Worm (Caenorhabditis elegans) whole organism, L1 larva: ENCODE results near the gene F20D6.12.

Experiments
- blmp-1 ChIP-seq: fragments of 150-350 bp; optimal IDR thresholded peaks from 2 replicates; lab custom pipeline; 2014; ENCODE audit warnings: missing biosample characterization, missing genetic modification characterization
- ces-1 ChIP-seq: fragments of 150-350 bp; optimal IDR thresholded peaks from 2 replicates; lab custom pipeline; 2014; ENCODE audit warnings: missing biosample characterization, missing genetic modification reagents, missing genetic modification characterization
- elt-2 ChIP-seq: sonication (generic microtip); optimal IDR thresholded peaks from 2 replicates; lab custom pipeline; 2016; ENCODE audit warnings: missing genetic modification characterization, mild to moderate bottlenecking, inconsistent platforms, missing compliant biosample characterization, missing genetic modification reagents
- grh-1 ChIP-seq: fragments of 200-800 bp; sonication (Bioruptor generic); IDR thresholded peaks from 2 replicates; pipeline ENCODE4 v1.3.6; 2022; ENCODE audit warnings: missing genetic modification reagents, missing genetic modification characterization, missing compliant biosample characterization
- irx-1 ChIP-seq: sonication (generic microtip); optimal IDR thresholded peaks from 2 replicates; lab custom pipeline; 2016; ENCODE audit warnings: missing genetic modification characterization, missing compliant biosample characterization
- lin-35 ChIP-seq, 2 experiments: fragments of 150-350 bp; optimal IDR thresholded peaks; 2 replicates each; lab custom pipeline; 2014; ENCODE audit warnings: missing biosample characterization in 2 of 2, missing genetic modification characterization in 2 of 2, missing genetic modification reagents in 2 of 2
- lir-3 ChIP-seq: sonication (generic microtip); optimal IDR thresholded peaks from 2 replicates; lab custom pipeline; 2016; ENCODE audit warnings: mild to moderate bottlenecking, missing genetic modification characterization, moderate library complexity, missing compliant biosample characterization; ENCODE audit not compliant: poor library complexity
- mep-1 ChIP-seq: fragments of 150-350 bp; optimal IDR thresholded peaks from 2 replicates; lab custom pipeline; 2014; ENCODE audit warnings: missing biosample characterization, missing genetic modification characterization
- nhr-11 ChIP-seq: fragments of 150-350 bp; optimal IDR thresholded peaks from 2 replicates; lab custom pipeline; 2014; ENCODE audit warnings: missing biosample characterization, missing genetic modification characterization
- nhr-28 ChIP-seq: fragments of 150-350 bp; optimal IDR thresholded peaks from 2 replicates; lab custom pipeline; 2014; ENCODE audit warnings: missing biosample characterization, missing genetic modification characterization
- nhr-85 ChIP-seq: sonication (generic microtip); peaks from one replicate; lab custom pipeline; 2016; ENCODE audit warnings: missing genetic modification characterization, inconsistent platforms, missing compliant biosample characterization
- unc-62 ChIP-seq: fragments of 150-350 bp; optimal IDR thresholded peaks from 2 replicates; lab custom pipeline; 2014; ENCODE audit warnings: missing biosample characterization, missing genetic modification reagents, missing genetic modification characterization

DNA sequence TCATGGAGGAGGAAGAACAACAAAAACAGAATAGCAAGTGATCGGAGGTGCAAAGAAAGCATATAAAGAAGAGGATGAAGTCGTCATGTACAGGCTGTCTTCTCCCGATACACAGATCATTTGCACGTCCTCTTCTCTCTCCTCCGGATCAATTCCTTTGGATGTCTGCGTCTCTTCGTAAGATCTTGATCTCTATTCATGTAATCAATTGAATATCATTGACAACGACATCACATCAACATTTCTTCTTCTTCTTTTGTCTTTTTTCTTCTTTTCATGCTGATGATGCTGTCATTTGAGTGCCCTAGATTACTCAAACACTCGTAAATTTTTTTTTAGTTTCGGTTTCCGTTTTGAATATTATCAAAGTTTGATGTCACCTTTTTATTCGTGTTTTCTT, 48.4 kb upstream of the F20D6.12 start, which contains the start of gene rol-3:
- TF ChIP-seq irx-1 (tag; lab: Kevin White, UChicago), result no peak
- TF ChIP-seq ces-1, result no peak
- no peak for TF ChIP-seq grh-1
- TF ChIP-seq blmp-1 (tag; lab: Kevin White, UChicago), result peak; percentile 42
- TF ChIP-seq nhr-85, result peak; percentile 63
- no peak for TF ChIP-seq nhr-11 (tag; lab: Kevin White, UChicago)
- TF ChIP-seq unc-62, result no peak
- TF ChIP-seq elt-2 (tag; lab: Kevin White, UChicago), result no peak
- TF ChIP-seq lir-3, result no peak
- no peak for TF ChIP-seq nhr-28 (tag; lab: Kevin White, UChicago)
- TF ChIP-seq mep-1, result peak; percentile 9
- peak in 1 of 2 experiments; percentile 23 for TF ChIP-seq lin-35 (GFP tag; optimal IDR thresholded peaks at IDR 0.05; lab: Kevin White, UChicago)
